Fruit fly (Drosophila melanogaster) whole organism, wandering third instar larva: ENCODE data around the gene Pisd.

ENCODE experiments used
- Abd-B ChIP-seq: fragments of >200 bp; optimal IDR thresholded peaks from 2 replicates; lab custom pipeline; 2017; ENCODE audit warnings: missing biosample characterization, missing genetic modification characterization
- CG32264 ChIP-seq: fragments of 200-800 bp; sonication (Bioruptor generic); optimal IDR thresholded peaks from 2 replicates; lab custom pipeline; 2016; ENCODE audit warnings: missing biosample characterization, missing genetic modification characterization
- CG9705 ChIP-seq: fragments of 200-800 bp; sonication (Bioruptor generic); optimal IDR thresholded peaks from 2 replicates; lab custom pipeline; 2018; ENCODE audit warnings: missing biosample characterization, mild to moderate bottlenecking, missing genetic modification characterization
- CrebA ChIP-seq: fragments of 200-800 bp; sonication (Bioruptor generic); optimal IDR thresholded peaks from 2 replicates; lab custom pipeline; 2016; ENCODE audit warnings: missing biosample characterization, mild to moderate bottlenecking, missing genetic modification characterization, borderline replicate concordance
- Dfd ChIP-seq: fragments of >200 bp; optimal IDR thresholded peaks from 2 replicates; lab custom pipeline; 2017; ENCODE audit warnings: missing biosample characterization, missing genetic modification characterization
- Dif ChIP-seq: fragments of 200-275, 200-300 bp; sonication (Bioruptor generic); optimal IDR thresholded peaks from 2 replicates; lab custom pipeline; 2018; ENCODE audit warnings: missing biosample characterization, missing genetic modification characterization; ENCODE audit not compliant: partially characterized antibody
- GATAd ChIP-seq: sonication (Bioruptor generic); optimal IDR thresholded peaks from 2 replicates; lab custom pipeline; 2016; ENCODE audit warnings: missing biosample characterization, missing genetic modification characterization
- HLH106 ChIP-seq: fragments of 200-800 bp; optimal IDR thresholded peaks from 3 replicates; lab custom pipeline; 2019; ENCODE audit warnings: missing biosample characterization, mild to moderate bottlenecking, missing genetic modification characterization, moderate library complexity
- Hnf4 ChIP-seq: fragments of 200-800 bp; sonication (Bioruptor generic); optimal IDR thresholded peaks from 2 replicates; lab custom pipeline; 2016; ENCODE audit warnings: missing biosample characterization, mild to moderate bottlenecking, missing genetic modification characterization
- Hr78 ChIP-seq: fragments of >200 bp; optimal IDR thresholded peaks from 2 replicates; lab custom pipeline; 2017; ENCODE audit warnings: missing biosample characterization, missing genetic modification characterization
- Hr83 ChIP-seq: fragments of 200-300 bp; sonication (Bioruptor generic); optimal IDR thresholded peaks from 2 replicates; lab custom pipeline; 2016; ENCODE audit warnings: missing biosample characterization, mild to moderate bottlenecking, missing genetic modification characterization, moderate library complexity; ENCODE audit not compliant: poor library complexity, severe bottlenecking
- Jra ChIP-seq: sonication (Bioruptor generic); optimal IDR thresholded peaks from 2 replicates; lab custom pipeline; 2016; ENCODE audit warnings: missing biosample characterization, missing genetic modification characterization
- Mio ChIP-seq: sonication (Bioruptor generic); optimal IDR thresholded peaks from 2 replicates; lab custom pipeline; 2016; ENCODE audit warnings: missing biosample characterization, missing genetic modification characterization
- Myc ChIP-seq: fragments of >200 bp; optimal IDR thresholded peaks from 2 replicates; lab custom pipeline; 2017
- N ChIP-seq: fragments of >200 bp; optimal IDR thresholded peaks from 2 replicates; lab custom pipeline; 2018; ENCODE audit warnings: missing biosample characterization, missing external identifiers, missing genetic modification characterization
- OdsH ChIP-seq: fragments of 200-800 bp; sonication (Bioruptor generic); optimal IDR thresholded peaks from 2 replicates; lab custom pipeline; 2016; ENCODE audit warnings: missing biosample characterization, mild to moderate bottlenecking, missing genetic modification characterization
- Rel ChIP-seq, 2 experiments: fragments of 200-800 bp; sonication (Bioruptor generic) in 1 of 2; optimal IDR thresholded peaks; 2 replicates in 1 of 2; 3 replicates in 1 of 2; lab custom pipeline; 2016 to 2019; ENCODE audit warnings: mild to moderate bottlenecking in 2 of 2, missing biosample characterization in 2 of 2, missing genetic modification characterization in 2 of 2, moderate library complexity in 1 of 2
- Sp1 ChIP-seq: fragments of 200-800 bp; sonication (Bioruptor generic); optimal IDR thresholded peaks from 3 replicates; lab custom pipeline; 2019; ENCODE audit warnings: missing biosample characterization, mild to moderate bottlenecking, missing genetic modification characterization, moderate library complexity
- Vsx2 ChIP-seq: fragments of 200-300, 225-300 bp; sonication (Bioruptor generic); optimal IDR thresholded peaks from 2 replicates; lab custom pipeline; 2018; ENCODE audit warnings: missing biosample characterization, missing genetic modification characterization; ENCODE audit not compliant: partially characterized antibody
- br ChIP-seq: fragments of 200-800 bp; sonication (Bioruptor generic); optimal IDR thresholded peaks from 2 replicates; lab custom pipeline; 2016; ENCODE audit warnings: missing biosample characterization, missing genetic modification characterization
- brk ChIP-seq: fragments of 200-800 bp; sonication (Bioruptor generic); optimal IDR thresholded peaks from 2 replicates; lab custom pipeline; 2016; ENCODE audit warnings: missing biosample characterization, mild to moderate bottlenecking, missing genetic modification characterization
- dl ChIP-seq, 2 experiments: fragments of 175-275, 200-275 bp in 1 of 2; fragments of 200-275 bp in 1 of 2; sonication (Bioruptor generic); optimal IDR thresholded peaks; lab custom pipeline; 2018; ENCODE audit warnings: mild to moderate bottlenecking in 2 of 2, missing biosample characterization in 2 of 2, missing genetic modification characterization in 2 of 2, moderate library complexity in 2 of 2; ENCODE audit not compliant: partially characterized antibody in 2 of 2, insufficient read depth in 1 of 2
- dmrt93B ChIP-seq: fragments of 200-800 bp; sonication (Bioruptor generic); optimal IDR thresholded peaks from 2 replicates; lab custom pipeline; 2018; ENCODE audit warnings: missing biosample characterization, mild to moderate bottlenecking, missing genetic modification characterization
- dsf ChIP-seq: sonication (Bioruptor generic); optimal IDR thresholded peaks from 2 replicates; lab custom pipeline; 2016; ENCODE audit warnings: missing biosample characterization, missing genetic modification characterization, borderline replicate concordance
- ey ChIP-seq: fragments of 200-800 bp; sonication (Bioruptor generic); optimal IDR thresholded peaks from 2 replicates; lab custom pipeline; 2016; ENCODE audit warnings: missing biosample characterization, missing genetic modification characterization
- foxo ChIP-seq, 2 experiments: fragments of 200-800 bp; sonication (Bioruptor generic); optimal IDR thresholded peaks; 2 replicates in 1 of 2; 3 replicates in 1 of 2; lab custom pipeline; 2016 to 2017; ENCODE audit warnings: missing biosample characterization in 2 of 2, missing genetic modification characterization in 2 of 2
- fru ChIP-seq: fragments of 200-800 bp; sonication (Bioruptor generic); optimal IDR thresholded peaks from 3 replicates; lab custom pipeline; 2016; ENCODE audit warnings: missing biosample characterization, mild to moderate bottlenecking, missing genetic modification characterization
- h ChIP-seq: fragments of 200-800 bp; sonication (Bioruptor generic); optimal IDR thresholded peaks from 3 replicates; lab custom pipeline; 2016; ENCODE audit warnings: missing biosample characterization, mild to moderate bottlenecking, missing genetic modification characterization
- jim ChIP-seq: fragments of 175-275, 200-325 bp; sonication (Bioruptor generic); optimal IDR thresholded peaks from 2 replicates; lab custom pipeline; 2016; ENCODE audit warnings: missing biosample characterization, mild to moderate bottlenecking, missing genetic modification characterization
- lola ChIP-seq: fragments of >200 bp; optimal IDR thresholded peaks from 2 replicates; lab custom pipeline; 2017; ENCODE audit warnings: missing biosample characterization, missing genetic modification characterization
- pan ChIP-seq: fragments of >200 bp; optimal IDR thresholded peaks from 2 replicates; lab custom pipeline; 2017
- psq ChIP-seq: fragments of 200-800 bp; sonication (Bioruptor generic); optimal IDR thresholded peaks from 3 replicates; lab custom pipeline; 2017; ENCODE audit warnings: missing biosample characterization, mild to moderate bottlenecking, missing genetic modification characterization, moderate library complexity
- rgr ChIP-seq: fragments of 200-800 bp; sonication (Bioruptor generic); optimal IDR thresholded peaks from 3 replicates; lab custom pipeline; 2016; ENCODE audit warnings: missing biosample characterization, mild to moderate bottlenecking, missing genetic modification characterization
- sage ChIP-seq: fragments of 200-800 bp; sonication (Bioruptor generic); optimal IDR thresholded peaks from 2 replicates; lab custom pipeline; 2016; ENCODE audit warnings: missing biosample characterization, mild to moderate bottlenecking, missing genetic modification characterization
- sv ChIP-seq: fragments of 200-800 bp; sonication (Bioruptor generic); optimal IDR thresholded peaks from 3 replicates; lab custom pipeline; 2016; ENCODE audit warnings: missing biosample characterization, missing genetic modification characterization
- tai ChIP-seq: sonication (Bioruptor generic); optimal IDR thresholded peaks from 2 replicates; lab custom pipeline; 2016; ENCODE audit warnings: missing biosample characterization, missing genetic modification characterization
- usp ChIP-seq: fragments of >200 bp; optimal IDR thresholded peaks from 2 replicates; lab custom pipeline; 2017; ENCODE audit warnings: missing biosample characterization, missing genetic modification characterization
- woc ChIP-seq: sonication (Bioruptor generic); optimal IDR thresholded peaks from 2 replicates; lab custom pipeline; 2016; ENCODE audit warnings: missing biosample characterization, mild to moderate bottlenecking, missing genetic modification characterization

Gene Pisd

DNA sequence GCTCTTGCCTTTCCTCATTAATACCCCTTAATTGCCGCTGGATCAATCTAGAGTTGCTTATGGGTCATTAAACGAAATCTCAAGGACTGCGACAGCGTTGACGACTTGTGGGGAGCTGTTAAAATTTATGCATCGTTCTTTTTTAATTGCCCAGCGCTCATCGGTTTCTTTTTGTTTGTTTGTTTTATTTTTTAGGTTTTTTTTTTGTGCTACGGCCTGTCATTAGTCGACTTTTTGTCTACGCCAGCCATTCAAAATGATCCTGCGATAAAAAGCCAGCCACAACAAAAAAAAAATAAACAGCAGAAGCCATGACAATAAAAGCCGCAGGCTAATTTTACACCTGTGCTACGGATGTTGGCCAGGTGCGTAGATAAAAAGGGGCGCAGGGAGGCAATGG is 46.6 kb upstream of the Pisd start:
- TF ChIP-seq Hr83 (GFP tag; lab: Kevin White, UChicago), result no peak
- no peak for TF ChIP-seq jim
- no peak for TF ChIP-seq Dif (GFP tag; lab: Kevin White, UChicago)
- no peak for TF ChIP-seq rgr (GFP tag; lab: Kevin White, UChicago)
- no peak for TF ChIP-seq Myc (lab: Kevin White, UChicago)
- TF ChIP-seq Mio (GFP tag; lab: Kevin White, UChicago), result no peak
- no peak for TF ChIP-seq foxo (GFP tag; optimal IDR thresholded peaks at IDR 0.05; lab: Kevin White, UChicago)
- TF ChIP-seq Dfd (GFP tag; lab: Kevin White, UChicago), result no peak

DNA sequence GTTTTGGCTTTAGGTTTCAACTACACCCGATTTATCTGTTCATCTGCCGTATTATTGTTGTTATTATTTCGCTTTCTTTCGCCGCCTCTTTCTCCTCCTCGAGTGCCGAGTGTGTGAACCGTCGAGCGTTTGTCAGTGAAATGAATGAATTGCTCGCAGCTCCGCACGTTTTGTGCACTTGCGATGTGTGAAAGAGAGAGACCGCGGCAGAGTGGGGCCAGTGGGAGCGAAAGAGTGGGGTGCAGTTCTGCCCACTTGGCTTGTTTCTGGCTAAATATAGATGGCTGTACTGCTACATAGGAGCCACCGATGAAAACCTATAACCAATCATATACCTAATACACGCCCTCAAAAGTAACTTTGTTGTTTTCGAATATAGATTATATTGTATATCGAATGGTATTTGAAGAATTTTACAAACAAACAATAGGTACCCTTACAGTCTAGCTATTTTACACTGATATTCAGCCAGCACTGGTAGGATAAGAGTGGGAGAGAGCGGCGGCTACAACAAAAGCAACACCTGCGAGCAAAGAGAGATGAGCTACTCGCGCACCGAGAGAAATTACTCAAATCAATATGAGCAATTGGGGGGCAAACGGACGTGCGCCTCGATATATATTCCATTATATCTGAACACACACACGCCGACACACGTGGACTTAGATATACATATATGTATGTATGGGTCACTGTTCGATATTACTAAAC is 44.0 kb upstream of the Pisd start:
- TF ChIP-seq N (GFP tag; lab: Kevin White, UChicago), result no peak
- TF ChIP-seq Hr78 (GFP tag; lab: Kevin White, UChicago), result no peak
- TF ChIP-seq CG32264, result no peak
- TF ChIP-seq OdsH (GFP tag; lab: Kevin White, UChicago), result no peak
- TF ChIP-seq brk (GFP tag; lab: Kevin White, UChicago), result no peak
- TF ChIP-seq CG9705, result no peak
- no peak for TF ChIP-seq GATAd (GFP tag; lab: Kevin White, UChicago)
- peak; percentile 46 for TF ChIP-seq h (GFP tag; lab: Kevin White, UChicago)
- TF ChIP-seq foxo (GFP tag; optimal IDR thresholded peaks at IDR 0.05; lab: Kevin White, UChicago), result no peak
- TF ChIP-seq br (GFP tag; lab: Kevin White, UChicago), result peak; percentile 33
- no peak for TF ChIP-seq Mio (GFP tag; lab: Kevin White, UChicago)
- TF ChIP-seq CrebA, result no peak
- peak; percentile 34 for TF ChIP-seq fru (GFP tag; lab: Kevin White, UChicago)
- TF ChIP-seq Sp1 (GFP tag; lab: Kevin White, UChicago), result peak; percentile 40
- no peak for TF ChIP-seq ey (GFP tag; lab: Kevin White, UChicago)
- peak; percentile 37 for TF ChIP-seq psq (GFP tag; lab: Kevin White, UChicago)
- TF ChIP-seq HLH106 (tag; lab: Kevin White, UChicago), result peak; percentile 45
- TF ChIP-seq dsf (GFP tag; lab: Kevin White, UChicago), result no peak
- TF ChIP-seq jim, result peak; percentile 43
- TF ChIP-seq lola (GFP tag; lab: Kevin White, UChicago), result no peak
- TF ChIP-seq Vsx2 (GFP tag; lab: Kevin White, UChicago), result peak; percentile 11
- peak; percentile 99 for TF ChIP-seq Myc (lab: Kevin White, UChicago)
- no peak for TF ChIP-seq Abd-B
- TF ChIP-seq rgr (GFP tag; lab: Kevin White, UChicago), result no peak
- TF ChIP-seq Dif (GFP tag; lab: Kevin White, UChicago), result peak; percentile 68
- no peak for TF ChIP-seq Dfd (GFP tag; lab: Kevin White, UChicago)
- TF ChIP-seq Rel (GFP tag; optimal IDR thresholded peaks at IDR 0.05; lab: Kevin White, UChicago), result no peak
- TF ChIP-seq Rel (tag; optimal IDR thresholded peaks at IDR 0.05; lab: Kevin White, UChicago), result no peak
- TF ChIP-seq Hr83 (GFP tag; lab: Kevin White, UChicago), result peak; percentile 70
- TF ChIP-seq dmrt93B (GFP tag; lab: Kevin White, UChicago), result no peak
- TF ChIP-seq sv (GFP tag; lab: Kevin White, UChicago), result no peak
- peak in 1 of 2 experiments; percentile 9 for TF ChIP-seq dl (GFP tag; optimal IDR thresholded peaks at IDR 0.05; lab: Kevin White, UChicago; ENCODE audit: insufficient read depth in 1 of 2, partially characterized antibody in 2 of 2)
- TF ChIP-seq usp (GFP tag; lab: Kevin White, UChicago), result no peak
- no peak for TF ChIP-seq pan (lab: Kevin White, UChicago)
- no peak for TF ChIP-seq tai (GFP tag; lab: Kevin White, UChicago)
- TF ChIP-seq Hnf4, result no peak
- TF ChIP-seq Jra (GFP tag; lab: Kevin White, UChicago), result no peak
- TF ChIP-seq sage (GFP tag; lab: Kevin White, UChicago), result no peak
- peak; percentile 45 for TF ChIP-seq woc (GFP tag; lab: Kevin White, UChicago)
